Fruit fly (Drosophila melanogaster) whole organism, larva: ENCODE data around the gene CG8372.

Source experiments
- noc ChIP-seq: fragments of 200-800 bp; sonication (Bioruptor generic); optimal IDR thresholded peaks from 3 replicates; lab custom pipeline; 2019; ENCODE audit warnings: missing biosample characterization, mild to moderate bottlenecking, missing genetic modification characterization, moderate library complexity

The CG8372 gene

dm6 chr2L:8212666-8213270 is at the start of gene CG8372, which contains the start of gene CG8360:
CG8372 (minus strand) TSS chr2L:8212902.
CG8360 (plus strand) TSS chr2L:8212959.
- peak; percentile 98 for TF ChIP-seq noc (tag; lab: Kevin White, UChicago)

dm6 chr2L:8257401-8258266 is 44.9 kb upstream of the CG8372 start, which contains the start of gene CG8086:
CG8086 (minus strand) TSS chr2L:8257502.
- TF ChIP-seq noc (tag; lab: Kevin White, UChicago), result no peak

- TF ChIP-seq noc (tag; lab: Kevin White, UChicago), result peak; percentile 80
Observed at dm6 chr2L:8255406-8255805, 42.7 kb upstream of the CG8372 start.

- no peak for TF ChIP-seq noc (tag; lab: Kevin White, UChicago)
Observed at dm6 chr2L:8243903-8244302, 31.2 kb upstream of the CG8372 start, which contains the start of gene CG43057. CG43057 (minus strand) TSS chr2L:8244003.

- no peak for TF ChIP-seq noc (tag; lab: Kevin White, UChicago)
Observed at dm6 chr2L:8242186-8242585, 29.5 kb upstream of the CG8372 start, which contains the start of gene CG14277. CG14277 (plus strand) TSS chr2L:8242486.

dm6 chr2L:8241700-8242099 is 29.0 kb upstream of the CG8372 start, which contains the start of gene Spn28F:
Spn28F (minus strand) TSS chr2L:8241800.
- TF ChIP-seq noc (tag; lab: Kevin White, UChicago), result no peak

dm6 chr2L:8239712-8240245 is 27.1 kb upstream of the CG8372 start, which contains the start of gene Pvr:
Pvr (minus strand) TSS chr2L:8239878.
- no peak for TF ChIP-seq noc (tag; lab: Kevin White, UChicago)

dm6 chr2L:8239032-8239650 is 26.4 kb upstream of the CG8372 start:
- TF ChIP-seq noc (tag; lab: Kevin White, UChicago), result peak; percentile 30

- no peak for TF ChIP-seq noc (tag; lab: Kevin White, UChicago)
Observed at dm6 chr2L:8233571-8233970, 20.9 kb upstream of the CG8372 start.

dm6 chr2L:8232389-8232788 is 19.7 kb upstream of the CG8372 start:
- TF ChIP-seq noc (tag; lab: Kevin White, UChicago), result no peak

- TF ChIP-seq noc (tag; lab: Kevin White, UChicago), result no peak
Observed at dm6 chr2L:8230255-8230654, 17.6 kb upstream of the CG8372 start.

- peak; percentile 79 for TF ChIP-seq noc (tag; lab: Kevin White, UChicago)
Observed at dm6 chr2L:8229628-8230027, 16.9 kb upstream of the CG8372 start.

- no peak for TF ChIP-seq noc (tag; lab: Kevin White, UChicago)
Observed at dm6 chr2L:8229134-8229533, 16.4 kb upstream of the CG8372 start.

dm6 chr2L:8220393-8220934 is 7.8 kb upstream of the CG8372 start, which contains the start of gene Snx6:
Snx6 (minus strand) TSS chr2L:8220741.
- TF ChIP-seq noc (tag; lab: Kevin White, UChicago), result no peak

dm6 chr2L:8217917-8218316 is 5.2 kb upstream of the CG8372 start, which contains the start of gene CG8292:
CG8292 (minus strand) TSS chr2L:8218017.
- no peak for TF ChIP-seq noc (tag; lab: Kevin White, UChicago)
